Fruit fly (Drosophila melanogaster) whole organism, embryonic: ENCODE data around the gene CG9932.

ENCODE experiments used
- CG2712 ChIP-seq: fragments of 200-800 bp; optimal IDR thresholded peaks from 3 replicates; lab custom pipeline; 2019; ENCODE audit warnings: missing biosample characterization, mild to moderate bottlenecking, missing genetic modification characterization, moderate library complexity
- CG32772 ChIP-seq: fragments of 200-800 bp; sonication (Bioruptor generic); IDR thresholded peaks from 2 replicates; pipeline ENCODE4 v1.3.6; 2022; ENCODE audit warnings: missing biosample characterization, missing genetic modification characterization
- CG42726 ChIP-seq: fragments of 200-800 bp; sonication (Bioruptor generic); IDR thresholded peaks from 2 replicates; pipeline ENCODE4 v1.3.6; 2022; ENCODE audit warnings: missing biosample characterization, missing genetic modification characterization; ENCODE audit not compliant: partially characterized antibody
- Doc3 ChIP-seq: fragments of 200-800 bp; sonication (Bioruptor generic); IDR thresholded peaks from 3 replicates; pipeline ENCODE4 v1.3.6; 2022; ENCODE audit warnings: missing biosample characterization, missing genetic modification characterization; ENCODE audit not compliant: partially characterized antibody
- Hand ChIP-seq: fragments of 200-800 bp; sonication (Bioruptor generic); optimal IDR thresholded peaks from 2 replicates; lab custom pipeline; 2017; ENCODE audit warnings: mild to moderate bottlenecking, missing biosample characterization, missing genetic modification reagents, missing genetic modification characterization
- Opbp ChIP-seq: fragments of 200-800 bp; sonication (Bioruptor generic); IDR thresholded peaks from 3 replicates; pipeline ENCODE4 v1.3.6; 2022; ENCODE audit warnings: missing biosample characterization, missing genetic modification characterization; ENCODE audit not compliant: partially characterized antibody
- ac ChIP-seq: fragments of 200-800 bp; sonication (Bioruptor generic); optimal IDR thresholded peaks from 3 replicates; lab custom pipeline; 2017; ENCODE audit warnings: missing biosample characterization, mild to moderate bottlenecking, missing genetic modification characterization
- az2 ChIP-seq: fragments of 200-800 bp; sonication (Bioruptor generic); optimal IDR thresholded peaks from 3 replicates; lab custom pipeline; 2016; ENCODE audit warnings: missing biosample characterization, missing genetic modification characterization
- eyg ChIP-seq: fragments of 200-800 bp; sonication (Bioruptor generic); optimal IDR thresholded peaks from 3 replicates; lab custom pipeline; 2016; ENCODE audit warnings: missing biosample characterization, missing genetic modification characterization
- fd64A ChIP-seq: fragments of 200-800 bp; sonication (Bioruptor generic); optimal IDR thresholded peaks from 3 replicates; lab custom pipeline; 2018; ENCODE audit warnings: missing biosample characterization, mild to moderate bottlenecking, missing genetic modification characterization
- phol ChIP-seq: fragments of 200-800 bp; sonication (Bioruptor generic); optimal IDR thresholded peaks from 3 replicates; lab custom pipeline; 2018; ENCODE audit warnings: missing biosample characterization, mild to moderate bottlenecking, missing genetic modification characterization, moderate library complexity
- sr ChIP-seq: fragments of 200-800 bp; sonication (Bioruptor generic); IDR thresholded peaks from 3 replicates; pipeline ENCODE4 v1.3.6; 2022; ENCODE audit warnings: missing biosample characterization, missing genetic modification characterization

- TF ChIP-seq az2 (GFP tag; lab: Kevin White, UChicago) (no peak), fd64A (GFP tag; lab: Kevin White, UChicago) (no peak), eyg (GFP tag; lab: Kevin White, UChicago) (no peak), CG2712 (no peak), ac (no peak), CG42726 (no peak), sr (no peak), Hand (GFP tag; lab: Kevin White, UChicago) (no peak), Opbp (GFP tag; lab: Robert Waterston, UW) (no peak), CG32772 (GFP tag; lab: Robert Waterston, UW) (no peak), phol (tag; lab: Kevin White, UChicago) (no peak), Doc3 (GFP tag; lab: Robert Waterston, UW) (no peak)
Measured at dm6 chr2L:13014038-13014790, 45.7 kb downstream of the CG9932 start.
